Fruit fly (Drosophila melanogaster): ENCODE data around the gene AdamTS-A.

dm6 chr3R:15485866-15486265 is 9.9 kb upstream of the AdamTS-A start, which contains the start of gene obe:
- TF ChIP-seq CG8301 (tag; optimal IDR thresholded peaks at IDR 0.05), result no peak
- TF ChIP-seq EcR (GFP tag; optimal IDR thresholded peaks at IDR 0.05), result no peak
- TF ChIP-seq fd96Ca (GFP tag; IDR thresholded peaks at IDR 0.05), result no peak
- TF ChIP-seq CG10348 (GFP tag; IDR thresholded peaks at IDR 0.05), result no peak
- no peak for TF ChIP-seq gl (tag; optimal IDR thresholded peaks at IDR 0.05)
- no peak for TF ChIP-seq Pif1B (GFP tag; optimal IDR thresholded peaks at IDR 0.05)
- TF ChIP-seq CG9948 (tag; optimal IDR thresholded peaks at IDR 0.05), result no peak
- TF ChIP-seq CG34367 (tag; optimal IDR thresholded peaks at IDR 0.05), result no peak
- TF ChIP-seq D1 (tag; optimal IDR thresholded peaks at IDR 0.05), result no peak
- no peak for TF ChIP-seq CG4496 (GFP tag; IDR thresholded peaks at IDR 0.05)
- no peak for TF ChIP-seq CG13204 (GFP tag; optimal IDR thresholded peaks at IDR 0.05)
- no peak for TF ChIP-seq Ets98B (GFP tag; IDR thresholded peaks at IDR 0.05)
- no peak for TF ChIP-seq Pif1A (GFP tag; optimal IDR thresholded peaks at IDR 0.05)
- no peak for TF ChIP-seq CG15710 (tag; optimal IDR thresholded peaks at IDR 0.05)
